Fruit fly (Drosophila melanogaster): ENCODE results near the gene CG14881.

CG14881 gene

dm6 chr3R:16434599-16434998 is at the start of gene CG14881:
Gene CG14881, plus strand, starts transcription at chr3R:16434899.
- TF ChIP-seq fd85E (GFP tag; optimal IDR thresholded peaks at IDR 0.05), result no peak
- TF ChIP-seq lz (GFP tag; optimal IDR thresholded peaks at IDR 0.05), result no peak
- no peak for TF ChIP-seq CG34406 (GFP tag; optimal IDR thresholded peaks at IDR 0.05)
- no peak for TF ChIP-seq topi (GFP tag; optimal IDR thresholded peaks at IDR 0.05)
- no peak for TF ChIP-seq fkh (GFP tag; optimal IDR thresholded peaks at IDR 0.05)
- no peak for TF ChIP-seq CG8319 (GFP tag; optimal IDR thresholded peaks at IDR 0.05)
- TF ChIP-seq CG10631 (GFP tag; optimal IDR thresholded peaks at IDR 0.05), result no peak
- TF ChIP-seq esn (GFP tag; optimal IDR thresholded peaks at IDR 0.05), result no peak
- no peak for TF ChIP-seq CG3032 (tag; optimal IDR thresholded peaks at IDR 0.05)
- no peak for TF ChIP-seq Sox14 (GFP tag; optimal IDR thresholded peaks at IDR 0.05)
- TF ChIP-seq eg (GFP tag; IDR thresholded peaks at IDR 0.05), result no peak
- TF ChIP-seq CG10669 (GFP tag; optimal IDR thresholded peaks at IDR 0.05), result no peak
- TF ChIP-seq CG32006 (GFP tag; optimal IDR thresholded peaks at IDR 0.05), result no peak
- TF ChIP-seq CG6276 (GFP tag; optimal IDR thresholded peaks at IDR 0.05), result no peak
- no peak for TF ChIP-seq Ets21C (GFP tag; optimal IDR thresholded peaks at IDR 0.05)
- no peak for TF ChIP-seq CG15336 (GFP tag; IDR thresholded peaks at IDR 0.05)
- no peak for TF ChIP-seq Ets96B (tag; optimal IDR thresholded peaks at IDR 0.05)
- TF ChIP-seq Met (GFP tag; optimal IDR thresholded peaks at IDR 0.05), result no peak
- TF ChIP-seq achi (GFP tag; optimal IDR thresholded peaks at IDR 0.05), result no peak
- no peak for TF ChIP-seq svp (GFP tag)

dm6 chr3R:16385586-16385985 is 49.1 kb upstream of the CG14881 start:
- TF ChIP-seq acj6 (GFP tag; optimal IDR thresholded peaks at IDR 0.05), result no peak

dm6 chr3R:16387039-16387438 is 47.7 kb upstream of the CG14881 start:
- TF ChIP-seq ss (GFP tag; optimal IDR thresholded peaks at IDR 0.05), result peak; percentile 17 to 94
- no peak for TF ChIP-seq CG31627 (GFP tag; optimal IDR thresholded peaks at IDR 0.05)
- TF ChIP-seq svp (GFP tag), result no peak
- TF ChIP-seq dsx (GFP tag; optimal IDR thresholded peaks at IDR 0.05; ENCODE audit: poor library complexity, severe bottlenecking), result peak; percentile 17
- no peak for TF ChIP-seq Met (GFP tag; optimal IDR thresholded peaks at IDR 0.05)

- no peak for TF ChIP-seq ss (GFP tag; optimal IDR thresholded peaks at IDR 0.05)
- TF ChIP-seq Ets96B (tag; optimal IDR thresholded peaks at IDR 0.05), result no peak
- TF ChIP-seq topi (GFP tag; optimal IDR thresholded peaks at IDR 0.05), result no peak
These were observed 45.6 kb upstream of the CG14881 start for dm6 chr3R:16389117-16389516.

dm6 chr3R:16394531-16394930 is 40.2 kb upstream of the CG14881 start:
- TF ChIP-seq ss (GFP tag; optimal IDR thresholded peaks at IDR 0.05) (peak; percentile 44 to 97), Eip78C (GFP tag) (no peak), Gug (GFP tag; IDR thresholded peaks at IDR 0.05) (no peak)

dm6 chr3R:16395448-16395847 is 39.3 kb upstream of the CG14881 start:
- TF ChIP-seq lz (GFP tag; optimal IDR thresholded peaks at IDR 0.05) (peak; percentile 4), svp (GFP tag) (peak; percentile 61), CG10631 (GFP tag; optimal IDR thresholded peaks at IDR 0.05) (no peak), Eip78C (GFP tag) (no peak), salr (GFP tag; optimal IDR thresholded peaks at IDR 0.05) (no peak), OdsH (GFP tag; optimal IDR thresholded peaks at IDR 0.05) (no peak), CG6276 (GFP tag; optimal IDR thresholded peaks at IDR 0.05) (no peak), Sox14 (GFP tag; optimal IDR thresholded peaks at IDR 0.05) (no peak), eg (GFP tag; IDR thresholded peaks at IDR 0.05) (no peak), CG15336 (GFP tag; IDR thresholded peaks at IDR 0.05) (no peak), CG11294 (GFP tag; IDR thresholded peaks at IDR 0.05) (no peak), Eip75B (GFP tag; optimal IDR thresholded peaks at IDR 0.05) (no peak), CG8119 (GFP tag; IDR thresholded peaks at IDR 0.05) (no peak), dsx (GFP tag; optimal IDR thresholded peaks at IDR 0.05; ENCODE audit: poor library complexity, severe bottlenecking) (no peak), Smox (GFP tag; optimal IDR thresholded peaks at IDR 0.05) (peak; percentile 34), CG6854 (GFP tag; optimal IDR thresholded peaks at IDR 0.05) (no peak), Met (GFP tag; optimal IDR thresholded peaks at IDR 0.05) (peak; percentile 41), CG32006 (GFP tag; optimal IDR thresholded peaks at IDR 0.05) (no peak), Ets21C (GFP tag; optimal IDR thresholded peaks at IDR 0.05) (no peak), CG6808 (GFP tag; optimal IDR thresholded peaks at IDR 0.05) (no peak), CG1621 (tag; optimal IDR thresholded peaks at IDR 0.05) (no peak), CG31627 (GFP tag; optimal IDR thresholded peaks at IDR 0.05) (no peak), CG7368 (GFP tag; optimal IDR thresholded peaks at IDR 0.05) (no peak), fd59A (GFP tag; optimal IDR thresholded peaks at IDR 0.05) (no peak), CG16779 (tag; optimal IDR thresholded peaks at IDR 0.05) (no peak), CG4318 (GFP tag; optimal IDR thresholded peaks at IDR 0.05) (no peak), Blimp-1 (GFP tag; optimal IDR thresholded peaks at IDR 0.05) (no peak), CG6163 (GFP tag; IDR thresholded peaks at IDR 0.05) (no peak)

All from whole organism, prepupa.